Fruit fly (Drosophila melanogaster) whole organism, wandering third instar larva: ENCODE data around the gene CG17906.

Source experiments
- Abd-B ChIP-seq: fragments of >200 bp; optimal IDR thresholded peaks from 2 replicates; lab custom pipeline; 2017; ENCODE audit warnings: missing biosample characterization, missing genetic modification characterization
- CG32264 ChIP-seq: fragments of 200-800 bp; sonication (Bioruptor generic); optimal IDR thresholded peaks from 2 replicates; lab custom pipeline; 2016; ENCODE audit warnings: missing biosample characterization, missing genetic modification characterization
- CG9705 ChIP-seq: fragments of 200-800 bp; sonication (Bioruptor generic); optimal IDR thresholded peaks from 2 replicates; lab custom pipeline; 2018; ENCODE audit warnings: missing biosample characterization, mild to moderate bottlenecking, missing genetic modification characterization
- CrebA ChIP-seq: fragments of 200-800 bp; sonication (Bioruptor generic); optimal IDR thresholded peaks from 2 replicates; lab custom pipeline; 2016; ENCODE audit warnings: missing biosample characterization, mild to moderate bottlenecking, missing genetic modification characterization, borderline replicate concordance
- Dfd ChIP-seq: fragments of >200 bp; optimal IDR thresholded peaks from 2 replicates; lab custom pipeline; 2017; ENCODE audit warnings: missing biosample characterization, missing genetic modification characterization
- Dif ChIP-seq: fragments of 200-275, 200-300 bp; sonication (Bioruptor generic); optimal IDR thresholded peaks from 2 replicates; lab custom pipeline; 2018; ENCODE audit warnings: missing biosample characterization, missing genetic modification characterization; ENCODE audit not compliant: partially characterized antibody
- GATAd ChIP-seq: sonication (Bioruptor generic); optimal IDR thresholded peaks from 2 replicates; lab custom pipeline; 2016; ENCODE audit warnings: missing biosample characterization, missing genetic modification characterization
- HLH106 ChIP-seq: fragments of 200-800 bp; optimal IDR thresholded peaks from 3 replicates; lab custom pipeline; 2019; ENCODE audit warnings: missing biosample characterization, mild to moderate bottlenecking, missing genetic modification characterization, moderate library complexity
- Hnf4 ChIP-seq: fragments of 200-800 bp; sonication (Bioruptor generic); optimal IDR thresholded peaks from 2 replicates; lab custom pipeline; 2016; ENCODE audit warnings: missing biosample characterization, mild to moderate bottlenecking, missing genetic modification characterization
- Hr78 ChIP-seq: fragments of >200 bp; optimal IDR thresholded peaks from 2 replicates; lab custom pipeline; 2017; ENCODE audit warnings: missing biosample characterization, missing genetic modification characterization
- Hr83 ChIP-seq: fragments of 200-300 bp; sonication (Bioruptor generic); optimal IDR thresholded peaks from 2 replicates; lab custom pipeline; 2016; ENCODE audit warnings: missing biosample characterization, mild to moderate bottlenecking, missing genetic modification characterization, moderate library complexity; ENCODE audit not compliant: poor library complexity, severe bottlenecking
- Jra ChIP-seq: sonication (Bioruptor generic); optimal IDR thresholded peaks from 2 replicates; lab custom pipeline; 2016; ENCODE audit warnings: missing biosample characterization, missing genetic modification characterization
- Mio ChIP-seq: sonication (Bioruptor generic); optimal IDR thresholded peaks from 2 replicates; lab custom pipeline; 2016; ENCODE audit warnings: missing biosample characterization, missing genetic modification characterization
- Myc ChIP-seq: fragments of >200 bp; optimal IDR thresholded peaks from 2 replicates; lab custom pipeline; 2017
- N ChIP-seq: fragments of >200 bp; optimal IDR thresholded peaks from 2 replicates; lab custom pipeline; 2018; ENCODE audit warnings: missing biosample characterization, missing external identifiers, missing genetic modification characterization
- OdsH ChIP-seq: fragments of 200-800 bp; sonication (Bioruptor generic); optimal IDR thresholded peaks from 2 replicates; lab custom pipeline; 2016; ENCODE audit warnings: missing biosample characterization, mild to moderate bottlenecking, missing genetic modification characterization
- Rel ChIP-seq, 2 experiments: fragments of 200-800 bp; sonication (Bioruptor generic) in 1 of 2; optimal IDR thresholded peaks; 2 replicates in 1 of 2; 3 replicates in 1 of 2; lab custom pipeline; 2016 to 2019; ENCODE audit warnings: mild to moderate bottlenecking in 2 of 2, missing biosample characterization in 2 of 2, missing genetic modification characterization in 2 of 2, moderate library complexity in 1 of 2
- Sp1 ChIP-seq: fragments of 200-800 bp; sonication (Bioruptor generic); optimal IDR thresholded peaks from 3 replicates; lab custom pipeline; 2019; ENCODE audit warnings: missing biosample characterization, mild to moderate bottlenecking, missing genetic modification characterization, moderate library complexity
- Vsx2 ChIP-seq: fragments of 200-300, 225-300 bp; sonication (Bioruptor generic); optimal IDR thresholded peaks from 2 replicates; lab custom pipeline; 2018; ENCODE audit warnings: missing biosample characterization, missing genetic modification characterization; ENCODE audit not compliant: partially characterized antibody
- br ChIP-seq: fragments of 200-800 bp; sonication (Bioruptor generic); optimal IDR thresholded peaks from 2 replicates; lab custom pipeline; 2016; ENCODE audit warnings: missing biosample characterization, missing genetic modification characterization
- brk ChIP-seq: fragments of 200-800 bp; sonication (Bioruptor generic); optimal IDR thresholded peaks from 2 replicates; lab custom pipeline; 2016; ENCODE audit warnings: missing biosample characterization, mild to moderate bottlenecking, missing genetic modification characterization
- dl ChIP-seq, 2 experiments: fragments of 175-275, 200-275 bp in 1 of 2; fragments of 200-275 bp in 1 of 2; sonication (Bioruptor generic); optimal IDR thresholded peaks; lab custom pipeline; 2018; ENCODE audit warnings: mild to moderate bottlenecking in 2 of 2, missing biosample characterization in 2 of 2, missing genetic modification characterization in 2 of 2, moderate library complexity in 2 of 2; ENCODE audit not compliant: partially characterized antibody in 2 of 2, insufficient read depth in 1 of 2
- dmrt93B ChIP-seq: fragments of 200-800 bp; sonication (Bioruptor generic); optimal IDR thresholded peaks from 2 replicates; lab custom pipeline; 2018; ENCODE audit warnings: missing biosample characterization, mild to moderate bottlenecking, missing genetic modification characterization
- dsf ChIP-seq: sonication (Bioruptor generic); optimal IDR thresholded peaks from 2 replicates; lab custom pipeline; 2016; ENCODE audit warnings: missing biosample characterization, missing genetic modification characterization, borderline replicate concordance
- ey ChIP-seq: fragments of 200-800 bp; sonication (Bioruptor generic); optimal IDR thresholded peaks from 2 replicates; lab custom pipeline; 2016; ENCODE audit warnings: missing biosample characterization, missing genetic modification characterization
- foxo ChIP-seq, 2 experiments: fragments of 200-800 bp; sonication (Bioruptor generic); optimal IDR thresholded peaks; 2 replicates in 1 of 2; 3 replicates in 1 of 2; lab custom pipeline; 2016 to 2017; ENCODE audit warnings: missing biosample characterization in 2 of 2, missing genetic modification characterization in 2 of 2
- fru ChIP-seq: fragments of 200-800 bp; sonication (Bioruptor generic); optimal IDR thresholded peaks from 3 replicates; lab custom pipeline; 2016; ENCODE audit warnings: missing biosample characterization, mild to moderate bottlenecking, missing genetic modification characterization
- h ChIP-seq: fragments of 200-800 bp; sonication (Bioruptor generic); optimal IDR thresholded peaks from 3 replicates; lab custom pipeline; 2016; ENCODE audit warnings: missing biosample characterization, mild to moderate bottlenecking, missing genetic modification characterization
- jim ChIP-seq: fragments of 175-275, 200-325 bp; sonication (Bioruptor generic); optimal IDR thresholded peaks from 2 replicates; lab custom pipeline; 2016; ENCODE audit warnings: missing biosample characterization, mild to moderate bottlenecking, missing genetic modification characterization
- lola ChIP-seq: fragments of >200 bp; optimal IDR thresholded peaks from 2 replicates; lab custom pipeline; 2017; ENCODE audit warnings: missing biosample characterization, missing genetic modification characterization
- pan ChIP-seq: fragments of >200 bp; optimal IDR thresholded peaks from 2 replicates; lab custom pipeline; 2017
- psq ChIP-seq: fragments of 200-800 bp; sonication (Bioruptor generic); optimal IDR thresholded peaks from 3 replicates; lab custom pipeline; 2017; ENCODE audit warnings: missing biosample characterization, mild to moderate bottlenecking, missing genetic modification characterization, moderate library complexity
- rgr ChIP-seq: fragments of 200-800 bp; sonication (Bioruptor generic); optimal IDR thresholded peaks from 3 replicates; lab custom pipeline; 2016; ENCODE audit warnings: missing biosample characterization, mild to moderate bottlenecking, missing genetic modification characterization
- sage ChIP-seq: fragments of 200-800 bp; sonication (Bioruptor generic); optimal IDR thresholded peaks from 2 replicates; lab custom pipeline; 2016; ENCODE audit warnings: missing biosample characterization, mild to moderate bottlenecking, missing genetic modification characterization
- sv ChIP-seq: fragments of 200-800 bp; sonication (Bioruptor generic); optimal IDR thresholded peaks from 3 replicates; lab custom pipeline; 2016; ENCODE audit warnings: missing biosample characterization, missing genetic modification characterization
- tai ChIP-seq: sonication (Bioruptor generic); optimal IDR thresholded peaks from 2 replicates; lab custom pipeline; 2016; ENCODE audit warnings: missing biosample characterization, missing genetic modification characterization
- usp ChIP-seq: fragments of >200 bp; optimal IDR thresholded peaks from 2 replicates; lab custom pipeline; 2017; ENCODE audit warnings: missing biosample characterization, missing genetic modification characterization
- woc ChIP-seq: sonication (Bioruptor generic); optimal IDR thresholded peaks from 2 replicates; lab custom pipeline; 2016; ENCODE audit warnings: missing biosample characterization, mild to moderate bottlenecking, missing genetic modification characterization

CG17906 gene

DNA sequence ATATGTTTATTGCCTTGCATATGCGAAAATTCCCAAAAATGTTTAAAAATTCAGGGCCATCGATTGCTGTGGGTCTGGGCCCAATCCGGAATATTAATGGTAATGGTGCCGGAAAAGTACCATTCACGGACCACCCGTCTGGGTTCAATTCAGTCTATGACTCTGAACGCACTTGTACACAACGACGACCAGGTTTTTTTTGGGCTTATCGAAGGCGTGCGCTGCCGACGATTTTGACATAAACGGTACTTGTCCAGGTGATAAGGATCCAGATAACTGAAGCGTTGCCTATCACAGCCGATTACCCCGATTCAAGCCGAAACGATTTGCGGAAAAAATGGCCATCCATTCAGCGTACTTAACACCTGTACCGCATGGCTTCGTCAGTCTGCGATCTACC, 2.6 kb upstream of the CG17906 start, which contains the start of gene CG9555:
Gene CG9555 (plus strand): TSS at position 153 of the 400 bp plus-strand sequence.
- TF ChIP-seq Rel (GFP tag; optimal IDR thresholded peaks at IDR 0.05; lab: Kevin White, UChicago) = no peak
- peak; percentile 86 for TF ChIP-seq Rel (tag; optimal IDR thresholded peaks at IDR 0.05; lab: Kevin White, UChicago)
- TF ChIP-seq Jra (GFP tag; lab: Kevin White, UChicago) = no peak
- TF ChIP-seq h (GFP tag; lab: Kevin White, UChicago) = peak; percentile 92

DNA sequence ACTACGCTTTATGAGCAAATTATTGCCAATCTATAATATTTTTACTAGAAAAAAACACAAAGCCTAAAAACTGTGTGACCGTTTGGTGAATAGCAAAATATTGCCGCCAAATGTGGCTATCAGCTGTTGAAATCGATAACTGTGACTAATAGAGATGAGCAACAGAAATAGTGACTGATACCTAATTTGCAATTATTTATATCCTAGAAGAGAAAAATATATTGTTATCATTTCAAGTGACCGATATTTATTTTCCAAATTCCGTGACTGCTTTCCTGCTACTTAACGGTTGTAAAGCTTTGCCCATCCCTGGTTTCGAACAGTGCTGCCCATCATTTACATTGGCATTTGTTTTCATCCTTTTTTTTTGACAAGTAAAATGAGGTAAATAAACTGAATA, 3.1 kb downstream of the CG17906 start, which contains the start of the genes alien and CG18661:
Gene alien (minus strand): TSS at position 95 of the 400 bp plus-strand sequence.
Gene CG18661 (plus strand): TSS at position 321 of the 400 bp plus-strand sequence.
- TF ChIP-seq pan (no peak), CG9705 (GFP tag; lab: Kevin White, UChicago) (peak; percentile 56), dl (GFP tag; optimal IDR thresholded peaks at IDR 0.05; lab: Kevin White, UChicago; ENCODE audit: insufficient read depth in 1 of 2, partially characterized antibody in 2 of 2) (no peak), lola (no peak), fru (GFP tag; lab: Kevin White, UChicago) (peak; percentile 91), Myc (lab: Kevin White, UChicago) (peak; percentile 15), brk (GFP tag; lab: Kevin White, UChicago) (peak; percentile 84), CG32264 (no peak), Hr78 (no peak), Dfd (no peak), sv (peak; percentile 75), dsf (GFP tag; lab: Kevin White, UChicago) (peak; percentile 20), CrebA (no peak), rgr (peak; percentile 62), psq (GFP tag; lab: Kevin White, UChicago) (peak; percentile 73), foxo (GFP tag; optimal IDR thresholded peaks at IDR 0.05; lab: Kevin White, UChicago) (peak; percentile 7 to 94), ey (GFP tag; lab: Kevin White, UChicago) (peak; percentile 94), Dif (GFP tag; lab: Kevin White, UChicago) (no peak), Abd-B (no peak), br (GFP tag; lab: Kevin White, UChicago) (peak; percentile 44), jim (GFP tag; lab: Kevin White, UChicago) (no peak), h (GFP tag; lab: Kevin White, UChicago) (peak; percentile 56), tai (GFP tag; lab: Kevin White, UChicago) (peak; percentile 83), sage (GFP tag; lab: Kevin White, UChicago) (no peak), Rel (GFP tag; optimal IDR thresholded peaks at IDR 0.05; lab: Kevin White, UChicago) (no peak), Rel (tag; optimal IDR thresholded peaks at IDR 0.05; lab: Kevin White, UChicago) (no peak), usp (GFP tag; lab: Kevin White, UChicago) (no peak), Mio (GFP tag; lab: Kevin White, UChicago) (no peak), N (GFP tag; lab: Kevin White, UChicago) (no peak), HLH106 (tag; lab: Kevin White, UChicago) (peak; percentile 78), Jra (GFP tag; lab: Kevin White, UChicago) (peak; percentile 66), Vsx2 (GFP tag; lab: Kevin White, UChicago) (no peak), OdsH (peak; percentile 51), Sp1 (GFP tag; lab: Kevin White, UChicago) (peak; percentile 60), GATAd (GFP tag; lab: Kevin White, UChicago) (peak; percentile 75), Hr83 (GFP tag; lab: Kevin White, UChicago) (peak; percentile 53), Hnf4 (GFP tag; lab: Kevin White, UChicago) (peak; percentile 82), dmrt93B (GFP tag; lab: Kevin White, UChicago) (peak; percentile 70), woc (GFP tag; lab: Kevin White, UChicago) (peak; percentile 73)

DNA sequence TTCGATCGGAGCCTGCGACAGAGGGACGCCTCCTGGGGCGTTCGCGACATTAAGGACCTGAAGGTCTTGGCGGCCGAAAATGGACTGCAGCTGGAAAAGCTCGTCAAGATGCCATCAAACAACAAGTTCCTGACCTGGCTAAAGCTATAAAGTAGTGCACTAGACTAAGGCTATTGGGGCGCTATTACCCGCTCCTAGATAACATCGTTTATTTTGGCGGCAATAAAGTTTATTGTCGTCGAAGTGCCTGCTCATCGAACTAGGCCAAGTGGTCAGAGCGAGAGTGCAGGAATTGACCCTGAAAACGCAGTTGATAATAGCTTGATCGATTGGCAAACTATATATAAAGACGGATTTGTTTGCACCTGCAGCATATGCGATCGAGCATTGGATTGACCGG, 4.0 kb downstream of the CG17906 start, which contains the start of gene Try29F:
Gene Try29F (plus strand): TSS at position 301 of the 400 bp plus-strand sequence.
- TF ChIP-seq sv (no peak), brk (GFP tag; lab: Kevin White, UChicago) (no peak), Dif (GFP tag; lab: Kevin White, UChicago) (no peak)
